Fruit fly (Drosophila melanogaster) whole organism, embryonic: Measurements from ENCODE around the gene cav.

Source experiments
- BEAF-32 ChIP-seq: fragments of 200-800 bp; sonication (Bioruptor generic); optimal IDR thresholded peaks from 3 replicates; lab custom pipeline; 2017; ENCODE audit warnings: missing biosample characterization, missing genetic modification characterization, mild to moderate bottlenecking, moderate library complexity, missing genetic modification reagents
- CG10267 ChIP-seq: fragments of 200-800 bp; sonication (Bioruptor generic); optimal IDR thresholded peaks from 2 replicates; lab custom pipeline; 2018; ENCODE audit warnings: missing biosample characterization, mild to moderate bottlenecking, missing genetic modification characterization, moderate library complexity
- CG11247 ChIP-seq: fragments of 200-800 bp; sonication (Bioruptor generic); IDR thresholded peaks from 2 replicates; pipeline ENCODE4 v1.3.6; 2022; ENCODE audit warnings: missing biosample characterization, missing genetic modification characterization
- CG13424 ChIP-seq: fragments of 200-800 bp; sonication (Bioruptor generic); optimal IDR thresholded peaks from 2 replicates; lab custom pipeline; 2019; ENCODE audit warnings: missing biosample characterization, mild to moderate bottlenecking, missing genetic modification characterization, moderate library complexity
- CG13775 ChIP-seq: fragments of 200-800 bp; sonication (Bioruptor generic); optimal IDR thresholded peaks from 3 replicates; lab custom pipeline; 2017; ENCODE audit warnings: missing biosample characterization, mild to moderate bottlenecking, missing genetic modification characterization
- CG14710 ChIP-seq: fragments of 200-800 bp; sonication (Bioruptor generic); optimal IDR thresholded peaks from 3 replicates; lab custom pipeline; 2019; ENCODE audit warnings: missing biosample characterization, mild to moderate bottlenecking, missing genetic modification characterization, moderate library complexity
- CG15601 ChIP-seq: fragments of 200-800 bp; sonication (Bioruptor generic); optimal IDR thresholded peaks from 3 replicates; lab custom pipeline; 2019; ENCODE audit warnings: missing biosample characterization, mild to moderate bottlenecking, missing genetic modification characterization, moderate library complexity
- CG17186 ChIP-seq: fragments of 200-800 bp; sonication (Bioruptor generic); optimal IDR thresholded peaks from 3 replicates; lab custom pipeline; 2017; ENCODE audit warnings: missing biosample characterization, missing genetic modification reagents, missing genetic modification characterization
- CG17328 ChIP-seq: fragments of 200-800 bp; sonication (Bioruptor generic); IDR thresholded peaks from 2 replicates; pipeline ENCODE4 v1.3.6; 2022; ENCODE audit warnings: missing biosample characterization, missing genetic modification characterization
- CG17829 ChIP-seq: fragments of 200-800 bp; optimal IDR thresholded peaks from 2 replicates; lab custom pipeline; 2019; ENCODE audit warnings: missing biosample characterization, mild to moderate bottlenecking, missing genetic modification characterization, moderate library complexity
- CG2116 ChIP-seq: fragments of 200-800 bp; sonication (Bioruptor generic); optimal IDR thresholded peaks from 3 replicates; lab custom pipeline; 2018; ENCODE audit warnings: missing biosample characterization, mild to moderate bottlenecking, missing genetic modification characterization
- CG2129 ChIP-seq: fragments of 200-800 bp; sonication (Bioruptor generic); IDR thresholded peaks from 2 replicates; pipeline ENCODE4 v1.3.6; 2022; ENCODE audit warnings: missing biosample characterization, missing genetic modification characterization; ENCODE audit not compliant: partially characterized antibody
- CG30020 ChIP-seq: fragments of 200-800 bp; optimal IDR thresholded peaks from 2 replicates; lab custom pipeline; 2019; ENCODE audit warnings: missing biosample characterization, mild to moderate bottlenecking, missing genetic modification characterization, moderate library complexity
- CG3407 ChIP-seq: fragments of 200-800 bp; sonication (Bioruptor generic); optimal IDR thresholded peaks from 2 replicates; lab custom pipeline; 2018; ENCODE audit warnings: missing biosample characterization, mild to moderate bottlenecking, missing genetic modification characterization
- CG3847 ChIP-seq: fragments of 200-800 bp; sonication (Bioruptor generic); IDR thresholded peaks from 2 replicates; pipeline ENCODE4 v1.3.6; 2022; ENCODE audit warnings: missing biosample characterization, missing genetic modification characterization
- CG6689 ChIP-seq: fragments of 200-800 bp; sonication (Bioruptor generic); IDR thresholded peaks from 2 replicates; pipeline ENCODE4 v1.3.6; 2022; ENCODE audit warnings: missing biosample characterization, missing genetic modification characterization
- CG6791 ChIP-seq: fragments of 200-800 bp; sonication (Bioruptor generic); IDR thresholded peaks from 3 replicates; pipeline ENCODE4 v1.3.6; 2022; ENCODE audit warnings: missing biosample characterization, missing genetic modification characterization; ENCODE audit not compliant: partially characterized antibody
- CG7928 ChIP-seq: fragments of 200-800 bp; sonication (Bioruptor generic); optimal IDR thresholded peaks from 2 replicates; lab custom pipeline; 2017; ENCODE audit warnings: missing biosample characterization, mild to moderate bottlenecking, missing genetic modification characterization
- CG7963 ChIP-seq: fragments of 200-800 bp; sonication (Bioruptor generic); IDR thresholded peaks from 3 replicates; pipeline ENCODE4 v1.3.6; 2022; ENCODE audit warnings: missing biosample characterization, missing genetic modification characterization; ENCODE audit not compliant: partially characterized antibody
- CG8944 ChIP-seq: fragments of 200-800 bp; sonication (Bioruptor generic); optimal IDR thresholded peaks from 3 replicates; lab custom pipeline; 2016; ENCODE audit warnings: missing biosample characterization, missing genetic modification characterization
- CG9797 ChIP-seq: fragments of 200-800 bp; sonication (Bioruptor generic); optimal IDR thresholded peaks from 3 replicates; lab custom pipeline; 2018; ENCODE audit warnings: missing biosample characterization, mild to moderate bottlenecking, missing genetic modification characterization
- CHES-1-like ChIP-seq: fragments of 200-800 bp; sonication (Bioruptor generic); optimal IDR thresholded peaks from 2 replicates; lab custom pipeline; 2016; ENCODE audit warnings: missing biosample characterization, missing genetic modification characterization
- Dbx ChIP-seq: fragments of 200-800 bp; sonication (Bioruptor generic); IDR thresholded peaks from 3 replicates; pipeline ENCODE4 v1.3.6; 2022; ENCODE audit warnings: missing biosample characterization, missing genetic modification characterization
- Dfd ChIP-seq, 2 experiments: fragments of >200 bp; optimal IDR thresholded peaks; 2 replicates each; lab custom pipeline; 2017; ENCODE audit warnings: missing biosample characterization in 2 of 2, missing genetic modification characterization in 2 of 2
- Dll ChIP-seq: fragments of 200-800 bp; sonication (Bioruptor generic); IDR thresholded peaks from 4 replicates; pipeline ENCODE4 v1.3.6; 2022; ENCODE audit warnings: missing biosample characterization, missing genetic modification characterization; ENCODE audit not compliant: partially characterized antibody
- Ets65A ChIP-seq: fragments of 200-800 bp; sonication (Bioruptor generic); peaks from one replicate; lab custom pipeline; 2016; ENCODE audit warnings: missing biosample characterization, missing genetic modification characterization
- HmgD ChIP-seq: fragments of 200-800 bp; sonication (Bioruptor generic); optimal IDR thresholded peaks from 3 replicates; lab custom pipeline; 2016; ENCODE audit warnings: missing biosample characterization, missing genetic modification characterization
- Myb ChIP-seq: fragments of 200-800 bp; sonication (Bioruptor generic); optimal IDR thresholded peaks from 2 replicates; lab custom pipeline; 2016; ENCODE audit warnings: missing biosample characterization, missing genetic modification characterization
- PHDP ChIP-seq: fragments of 200-800 bp; sonication (Bioruptor generic); optimal IDR thresholded peaks from 3 replicates; lab custom pipeline; 2018; ENCODE audit warnings: missing biosample characterization, mild to moderate bottlenecking, missing genetic modification characterization, moderate library complexity
- Spps ChIP-seq: fragments of 200-800 bp; sonication (Bioruptor generic); optimal IDR thresholded peaks from 2 replicates; lab custom pipeline; 2018; ENCODE audit warnings: missing biosample characterization, mild to moderate bottlenecking, missing genetic modification characterization
- Sry-β ChIP-seq: fragments of 200-800 bp; sonication (Bioruptor generic); optimal IDR thresholded peaks from 2 replicates; lab custom pipeline; 2018; ENCODE audit warnings: missing biosample characterization, mild to moderate bottlenecking, missing genetic modification characterization, moderate library complexity
- amos ChIP-seq: fragments of 200-800 bp; sonication (Bioruptor generic); IDR thresholded peaks from 2 replicates; pipeline ENCODE4 v1.3.6; 2022; ENCODE audit warnings: missing biosample characterization, missing genetic modification characterization; ENCODE audit not compliant: partially characterized antibody
- ash1 ChIP-seq: fragments of 200-800 bp; sonication (Bioruptor generic); optimal IDR thresholded peaks from 2 replicates; lab custom pipeline; 2018; ENCODE audit warnings: missing biosample characterization, mild to moderate bottlenecking, missing genetic modification characterization
- cato ChIP-seq: fragments of 200-800 bp; sonication (Bioruptor generic); optimal IDR thresholded peaks from 2 replicates; lab custom pipeline; 2016; ENCODE audit warnings: missing biosample characterization, missing genetic modification characterization, borderline replicate concordance
- chinmo ChIP-seq: fragments of 200-800 bp; sonication (Bioruptor generic); IDR thresholded peaks from 4 replicates; pipeline ENCODE4 v1.3.6; 2022; ENCODE audit warnings: missing biosample characterization, missing genetic modification characterization; ENCODE audit not compliant: partially characterized antibody
- dmrt11E ChIP-seq: fragments of 200-800 bp; sonication (Bioruptor generic); optimal IDR thresholded peaks from 3 replicates; lab custom pipeline; 2018; ENCODE audit warnings: missing biosample characterization, mild to moderate bottlenecking, missing genetic modification characterization, moderate library complexity
- ewg ChIP-seq: fragments of 200-800 bp; sonication (Bioruptor generic); optimal IDR thresholded peaks from 3 replicates; lab custom pipeline; 2017; ENCODE audit warnings: mild to moderate bottlenecking, missing biosample characterization, missing genetic modification reagents, missing genetic modification characterization
- fu2 ChIP-seq: fragments of 200-800 bp; sonication (Bioruptor generic); optimal IDR thresholded peaks from 2 replicates; lab custom pipeline; 2016; ENCODE audit warnings: missing biosample characterization, missing genetic modification characterization
- gem ChIP-seq: fragments of 200-800 bp; sonication (Bioruptor generic); optimal IDR thresholded peaks from 2 replicates; lab custom pipeline; 2019; ENCODE audit warnings: missing biosample characterization, mild to moderate bottlenecking, missing genetic modification characterization, moderate library complexity
- hb ChIP-seq: fragments of 200-800 bp; sonication (Bioruptor generic); IDR thresholded peaks from 3 replicates; pipeline ENCODE4 v1.3.6; 2022; ENCODE audit warnings: missing biosample characterization, missing genetic modification characterization; ENCODE audit not compliant: partially characterized antibody
- klu ChIP-seq: fragments of 200-800 bp; sonication (Bioruptor generic); IDR thresholded peaks from 2 replicates; pipeline ENCODE4 v1.3.6; 2022; ENCODE audit warnings: missing biosample characterization, missing genetic modification characterization
- nmo ChIP-seq: fragments of 200-800 bp; sonication (Bioruptor generic); optimal IDR thresholded peaks from 2 replicates; lab custom pipeline; 2018; ENCODE audit warnings: missing biosample characterization, mild to moderate bottlenecking, missing genetic modification characterization, moderate library complexity
- ranshi ChIP-seq: fragments of 200-800 bp; sonication (Bioruptor generic); IDR thresholded peaks from 2 replicates; pipeline ENCODE4 v1.3.6; 2022; ENCODE audit warnings: missing biosample characterization, missing genetic modification characterization
- row ChIP-seq: fragments of 200-800 bp; sonication (Bioruptor generic); IDR thresholded peaks from 3 replicates; pipeline ENCODE4 v1.3.6; 2022; ENCODE audit warnings: missing biosample characterization, missing genetic modification characterization
- sim ChIP-seq: fragments of 200-800 bp; sonication (Bioruptor generic); IDR thresholded peaks from 2 replicates; pipeline ENCODE4 v1.3.6; 2022; ENCODE audit warnings: missing biosample characterization, missing genetic modification characterization
- sna ChIP-seq: fragments of 200-800 bp; sonication (Bioruptor generic); IDR thresholded peaks from 2 replicates; pipeline ENCODE4 v1.3.6; 2022; ENCODE audit warnings: missing biosample characterization, missing genetic modification characterization; ENCODE audit not compliant: partially characterized antibody
- tna ChIP-seq: fragments of 200-800 bp; sonication (Bioruptor generic); IDR thresholded peaks from 2 replicates; pipeline ENCODE4 v1.3.6; 2022; ENCODE audit warnings: missing biosample characterization, missing genetic modification characterization; ENCODE audit not compliant: partially characterized antibody
- zen2 ChIP-seq: fragments of 200-800 bp; sonication (Bioruptor generic); IDR thresholded peaks from 3 replicates; pipeline ENCODE4 v1.3.6; 2022; ENCODE audit warnings: missing biosample characterization, missing genetic modification characterization; ENCODE audit not compliant: partially characterized antibody
- zfh1 ChIP-seq: fragments of 200-800 bp; sonication (Bioruptor generic); IDR thresholded peaks from 3 replicates; pipeline ENCODE4 v1.3.6; 2022; ENCODE audit warnings: missing biosample characterization, missing genetic modification characterization

cav gene

dm6 chr3R:24226744-24227143 lies 5.8 kb downstream of the cav start, which contains the start of the genes Spps and CG13609 (continued):
- TF ChIP-seq zfh1 = peak; percentile 50; the same call in 1 of the 3 replicates
- TF ChIP-seq CG14710 = peak; percentile 37
- TF ChIP-seq Myb (GFP tag; lab: Kevin White, UChicago) = peak; percentile 95
- no peak for TF ChIP-seq ash1 (GFP tag; lab: Kevin White, UChicago)
- peak; percentile 99 for TF ChIP-seq CG2116 (GFP tag; lab: Kevin White, UChicago)
- no peak for TF ChIP-seq CG11247
- no peak for TF ChIP-seq CG8944 (GFP tag; lab: Kevin White, UChicago)
- peak; percentile 40 for TF ChIP-seq CG10267 (tag; lab: Kevin White, UChicago)
- peak; percentile 21 for TF ChIP-seq CG13775 (GFP tag; lab: Kevin White, UChicago)
- no peak for TF ChIP-seq CG15601 (tag; lab: Kevin White, UChicago)
- TF ChIP-seq zen2 (GFP tag; lab: Robert Waterston, UW) = peak; percentile 92
- peak; percentile 0 for TF ChIP-seq Sry-β (GFP tag; lab: Kevin White, UChicago)
- TF ChIP-seq dmrt11E = peak; percentile 4
- TF ChIP-seq Ets65A (GFP tag; lab: Kevin White, UChicago) = peak; percentile 78
- TF ChIP-seq sim (GFP tag; lab: Robert Waterston, UW) = no peak
- TF ChIP-seq chinmo (GFP tag; lab: Robert Waterston, UW) = peak; percentile 100
- TF ChIP-seq ranshi (GFP tag; lab: Robert Waterston, UW) = peak; percentile 28; the same call in 1 of the 2 replicates
- peak; percentile 55 for TF ChIP-seq CG17829 (tag; lab: Kevin White, UChicago)
- peak; percentile 51; the same call in 2 of the 3 replicates for TF ChIP-seq row
- peak; percentile 11 for TF ChIP-seq ewg (GFP tag; lab: Kevin White, UChicago)
- peak; percentile 46 for TF ChIP-seq nmo (GFP tag; lab: Kevin White, UChicago)
- peak; percentile 18 for TF ChIP-seq HmgD (GFP tag; lab: Kevin White, UChicago)
- no peak for TF ChIP-seq gem (tag; lab: Kevin White, UChicago)
- peak; percentile 74 for TF ChIP-seq CG7928 (GFP tag; lab: Kevin White, UChicago)
- peak; percentile 84 for TF ChIP-seq Dll (GFP tag; lab: Robert Waterston, UW)
- TF ChIP-seq cato (GFP tag; lab: Kevin White, UChicago) = no peak
- peak; percentile 93 for TF ChIP-seq tna (GFP tag; lab: Robert Waterston, UW)
- TF ChIP-seq Spps = peak; percentile 52
- TF ChIP-seq CG3847 (GFP tag; lab: Robert Waterston, UW) = peak; percentile 47
- TF ChIP-seq sna (GFP tag; lab: Robert Waterston, UW) = peak; percentile 92
- no peak for TF ChIP-seq CG6689 (GFP tag; lab: Robert Waterston, UW)
- TF ChIP-seq CG2129 (GFP tag; lab: Robert Waterston, UW) = peak; percentile 72
- no peak for TF ChIP-seq Dfd (GFP tag; optimal IDR thresholded peaks at IDR 0.05; lab: Kevin White, UChicago)
- TF ChIP-seq hb (GFP tag; lab: Robert Waterston, UW) = peak; percentile 95
- peak; percentile 48 for TF ChIP-seq CG30020 (tag; lab: Kevin White, UChicago)
- peak; percentile 86 for TF ChIP-seq CHES-1-like
- TF ChIP-seq amos (GFP tag; lab: Robert Waterston, UW) = peak; percentile 96
- TF ChIP-seq CG17186 (GFP tag; lab: Kevin White, UChicago) = peak; percentile 67
- TF ChIP-seq PHDP (tag; lab: Kevin White, UChicago) = no peak
- TF ChIP-seq Dbx (GFP tag; lab: Robert Waterston, UW) = 0 out of 3 replicates have a peak, but pooled peaks have one; percentile 53
- no peak for TF ChIP-seq CG3407
- TF ChIP-seq CG13424 (tag; lab: Kevin White, UChicago) = no peak
- peak; percentile 95 for TF ChIP-seq CG6791 (GFP tag; lab: Robert Waterston, UW)
- no peak for TF ChIP-seq fu2 (GFP tag; lab: Kevin White, UChicago)
- TF ChIP-seq CG17328 (GFP tag; lab: Robert Waterston, UW) = 0 out of 2 replicates have a peak, but pooled peaks have one; percentile 13
- peak; percentile 43 for TF ChIP-seq CG9797 (GFP tag; lab: Kevin White, UChicago)
- TF ChIP-seq klu = no peak
- TF ChIP-seq BEAF-32 = peak; percentile 92
- peak; percentile 98 for TF ChIP-seq CG7963
